Worm (Caenorhabditis elegans) whole organism, late embryonic: Measurements from ENCODE around the gene pqn-15.

Experiments used
- F13H6.1 ChIP-seq: sonication (generic microtip); optimal IDR thresholded peaks from 2 replicates; lab custom pipeline; 2016; ENCODE audit warnings: missing genetic modification characterization, missing compliant biosample characterization
- K02D7.2 ChIP-seq: sonication (generic microtip); optimal IDR thresholded peaks from 2 replicates; lab custom pipeline; 2017; ENCODE audit warnings: mild to moderate bottlenecking, missing genetic modification characterization, missing compliant biosample characterization
- ama-1 ChIP-seq: fragments of 150-350 bp; optimal IDR thresholded peaks from 2 replicates; lab custom pipeline; 2014
- ceh-14 ChIP-seq: sonication (generic microtip); optimal IDR thresholded peaks from 2 replicates; lab custom pipeline; 2016; ENCODE audit warnings: missing genotype, missing genetic modification characterization, missing compliant biosample characterization
- ceh-19 ChIP-seq: fragments of 200-800 bp; sonication (Bioruptor generic); optimal IDR thresholded peaks from 2 replicates; lab custom pipeline; 2018; ENCODE audit warnings: mild to moderate bottlenecking, missing genetic modification characterization, missing compliant biosample characterization
- ceh-2 ChIP-seq: sonication (generic microtip); optimal IDR thresholded peaks from 2 replicates; lab custom pipeline; 2016; ENCODE audit warnings: missing genotype, missing genetic modification characterization, missing compliant biosample characterization
- ceh-22 ChIP-seq: sonication (generic microtip); optimal IDR thresholded peaks from 2 replicates; lab custom pipeline; 2017; ENCODE audit warnings: missing biosample characterization, missing genetic modification characterization
- ceh-24 ChIP-seq: sonication (generic microtip); optimal IDR thresholded peaks from 2 replicates; lab custom pipeline; 2016; ENCODE audit warnings: mild to moderate bottlenecking, missing genetic modification characterization, missing compliant biosample characterization
- ceh-30 ChIP-seq: fragments of 150-350 bp; optimal IDR thresholded peaks from 2 replicates; lab custom pipeline; 2014; ENCODE audit warnings: missing biosample characterization, missing genetic modification characterization
- ceh-31 ChIP-seq: sonication (generic microtip); optimal IDR thresholded peaks from 2 replicates; lab custom pipeline; 2016; ENCODE audit warnings: missing genetic modification characterization, missing compliant biosample characterization
- ceh-45 ChIP-seq: fragments of 200-800 bp; sonication (Bioruptor generic); IDR thresholded peaks from 2 replicates; pipeline ENCODE4 v1.3.6; 2022; ENCODE audit warnings: missing genetic modification reagents, missing genetic modification characterization, missing compliant biosample characterization
- ceh-6 ChIP-seq: fragments of 200-800 bp; sonication (Bioruptor generic); optimal IDR thresholded peaks from 2 replicates; lab custom pipeline; 2018; ENCODE audit warnings: mild to moderate bottlenecking, missing genetic modification characterization, missing compliant biosample characterization
- ceh-9 ChIP-seq: sonication (generic microtip); optimal IDR thresholded peaks from 2 replicates; lab custom pipeline; 2016; ENCODE audit warnings: mild to moderate bottlenecking, missing genetic modification characterization, inconsistent platforms, missing compliant biosample characterization
- che-1 ChIP-seq: sonication (generic microtip); optimal IDR thresholded peaks from 2 replicates; lab custom pipeline; 2016; ENCODE audit warnings: mild to moderate bottlenecking, missing genetic modification characterization, missing compliant biosample characterization
- dve-1 ChIP-seq: sonication (generic microtip); optimal IDR thresholded peaks from 2 replicates; lab custom pipeline; 2017; ENCODE audit warnings: antibody characterized with exemption, mild to moderate bottlenecking, missing genetic modification characterization, missing compliant biosample characterization
- elt-2 ChIP-seq: sonication (generic microtip); optimal IDR thresholded peaks from 2 replicates; lab custom pipeline; 2016; ENCODE audit warnings: missing genetic modification reagents, missing genetic modification characterization, missing compliant biosample characterization
- ets-4 ChIP-seq: sonication (generic microtip); optimal IDR thresholded peaks from 2 replicates; lab custom pipeline; 2016; ENCODE audit warnings: missing genetic modification characterization, missing compliant biosample characterization
- eyg-1 ChIP-seq: sonication (generic microtip); optimal IDR thresholded peaks from 2 replicates; lab custom pipeline; 2016; ENCODE audit warnings: missing genotype, missing genetic modification characterization, missing compliant biosample characterization
- fax-1 ChIP-seq: sonication (generic microtip); optimal IDR thresholded peaks from 2 replicates; lab custom pipeline; 2016; ENCODE audit warnings: missing genotype, missing genetic modification characterization, missing compliant biosample characterization
- fkh-10 ChIP-seq: fragments of 150-350 bp; optimal IDR thresholded peaks from 2 replicates; lab custom pipeline; 2014; ENCODE audit warnings: missing biosample characterization, missing genetic modification reagents, missing genetic modification characterization
- fkh-6 ChIP-seq: sonication (generic microtip); optimal IDR thresholded peaks from 2 replicates; lab custom pipeline; 2016; ENCODE audit warnings: missing genetic modification characterization, missing compliant biosample characterization
- gmeb-2 ChIP-seq: sonication (generic microtip); optimal IDR thresholded peaks from 2 replicates; lab custom pipeline; 2016; ENCODE audit warnings: missing genetic modification characterization, inconsistent platforms, missing compliant biosample characterization
- hlh-13 ChIP-seq: fragments of 200-800 bp; sonication (Bioruptor generic); optimal IDR thresholded peaks from 2 replicates; lab custom pipeline; 2018; ENCODE audit warnings: mild to moderate bottlenecking, missing genetic modification characterization, missing compliant biosample characterization
- hlh-15 ChIP-seq: sonication (generic microtip); optimal IDR thresholded peaks from 2 replicates; lab custom pipeline; 2016; ENCODE audit warnings: missing genetic modification characterization, missing compliant biosample characterization
- hlh-30 ChIP-seq: sonication (generic microtip); optimal IDR thresholded peaks from 2 replicates; lab custom pipeline; 2017; ENCODE audit warnings: antibody characterized with exemption, missing genetic modification characterization, missing compliant biosample characterization; ENCODE audit not compliant: insufficient read depth
- hlh-8 ChIP-seq: sonication (generic microtip); optimal IDR thresholded peaks from 2 replicates; lab custom pipeline; 2016; ENCODE audit warnings: missing genotype, missing genetic modification characterization, missing compliant biosample characterization
- lin-11 ChIP-seq: fragments of 200-800 bp; sonication (Bioruptor generic); optimal IDR thresholded peaks from 2 replicates; lab custom pipeline; 2018; ENCODE audit warnings: mild to moderate bottlenecking, missing genetic modification characterization, missing compliant biosample characterization
- madf-2 ChIP-seq: sonication (generic microtip); optimal IDR thresholded peaks from 2 replicates; lab custom pipeline; 2017; ENCODE audit warnings: missing genetic modification characterization, missing compliant biosample characterization
- mec-3 ChIP-seq: sonication (generic microtip); optimal IDR thresholded peaks from 2 replicates; lab custom pipeline; 2016; ENCODE audit warnings: borderline replicate concordance, missing genetic modification characterization, missing compliant biosample characterization
- nhr-232 ChIP-seq: sonication (generic microtip); optimal IDR thresholded peaks from 2 replicates; lab custom pipeline; 2016; ENCODE audit warnings: missing genetic modification characterization, missing compliant biosample characterization
- odd-2 ChIP-seq: sonication (generic microtip); optimal IDR thresholded peaks from 2 replicates; lab custom pipeline; 2017; ENCODE audit warnings: antibody characterized with exemption, mild to moderate bottlenecking, missing genetic modification characterization, missing compliant biosample characterization
- pat-9 ChIP-seq: fragments of 200-800 bp; sonication (Bioruptor generic); optimal IDR thresholded peaks from 2 replicates; lab custom pipeline; 2018; ENCODE audit warnings: mild to moderate bottlenecking, missing genetic modification characterization, moderate library complexity, missing compliant biosample characterization
- pqm-1 ChIP-seq: sonication (generic microtip); optimal IDR thresholded peaks from 2 replicates; lab custom pipeline; 2016; ENCODE audit warnings: missing genetic modification characterization, missing compliant biosample characterization
- pros-1 ChIP-seq: fragments of 150-350 bp; optimal IDR thresholded peaks from 2 replicates; lab custom pipeline; 2014; ENCODE audit warnings: missing biosample characterization, missing genetic modification reagents, missing genetic modification characterization
- rnt-1 ChIP-seq: sonication (generic microtip); optimal IDR thresholded peaks from 2 replicates; lab custom pipeline; 2016; ENCODE audit warnings: missing genetic modification characterization, missing compliant biosample characterization
- sox-2 ChIP-seq: fragments of 200-800 bp; sonication (Bioruptor generic); IDR thresholded peaks from 2 replicates; pipeline ENCODE4 v1.3.6; 2022; ENCODE audit warnings: missing genetic modification reagents, missing genetic modification characterization, missing compliant biosample characterization
- sox-4 ChIP-seq: sonication (generic microtip); optimal IDR thresholded peaks from 2 replicates; lab custom pipeline; 2017; ENCODE audit warnings: mild to moderate bottlenecking, missing genetic modification characterization, inconsistent platforms, missing compliant biosample characterization
- syd-9 ChIP-seq: sonication (generic microtip); optimal IDR thresholded peaks from 2 replicates; lab custom pipeline; 2016; ENCODE audit warnings: mild to moderate bottlenecking, missing genetic modification characterization, moderate library complexity, missing compliant biosample characterization
- tbx-7 ChIP-seq: sonication (generic microtip); optimal IDR thresholded peaks from 2 replicates; lab custom pipeline; 2016; ENCODE audit warnings: missing genotype, missing genetic modification characterization, missing compliant biosample characterization
- ttx-3 ChIP-seq: sonication (generic microtip); optimal IDR thresholded peaks from 2 replicates; lab custom pipeline; 2016; ENCODE audit warnings: missing genetic modification reagents, missing genetic modification characterization, missing compliant biosample characterization
- zip-5 ChIP-seq: sonication (generic microtip); optimal IDR thresholded peaks from 2 replicates; lab custom pipeline; 2016; ENCODE audit warnings: missing genetic modification characterization, missing compliant biosample characterization

Gene pqn-15

DNA sequence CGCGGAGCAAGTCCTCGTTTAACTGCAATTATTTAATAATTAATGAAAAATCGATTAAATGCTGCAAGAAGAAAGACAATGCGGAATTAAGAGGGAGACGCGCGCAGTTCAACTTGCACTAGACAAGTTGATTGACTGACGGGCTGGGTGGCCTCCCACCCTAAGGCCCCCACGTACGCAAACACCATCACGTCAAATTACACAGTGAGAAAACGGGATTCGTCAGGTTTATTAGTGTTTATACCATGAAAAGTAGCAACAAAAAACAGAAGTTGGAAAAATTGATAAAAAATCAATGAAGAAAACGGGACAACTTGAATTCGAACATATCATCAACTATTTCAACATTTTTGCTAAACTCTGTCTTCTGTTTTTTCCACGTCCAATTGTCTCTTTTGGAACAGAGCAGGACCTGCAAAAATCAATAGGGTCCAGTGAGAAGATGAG, 821 bp upstream of the pqn-15 start (continued):
- TF ChIP-seq ceh-24 (no peak), eyg-1 (tag; lab: Kevin White, UChicago) (no peak), sox-4 (tag; lab: Kevin White, UChicago) (no peak), che-1 (tag; lab: Kevin White, UChicago) (no peak), mec-3 (tag; lab: Kevin White, UChicago) (no peak), syd-9 (tag; lab: Kevin White, UChicago) (no peak), ama-1 (lab: Kevin White, UChicago) (no peak), ceh-31 (tag; lab: Kevin White, UChicago) (peak; percentile 65), ceh-30 (tag; lab: Kevin White, UChicago) (no peak), nhr-232 (tag; lab: Kevin White, UChicago) (no peak), hlh-15 (tag; lab: Kevin White, UChicago) (no peak), fkh-10 (no peak), ceh-22 (tag; lab: Kevin White, UChicago) (no peak), ceh-2 (tag; lab: Kevin White, UChicago) (no peak), ceh-45 (GFP tag; lab: Robert Waterston, UW) (no peak), F13H6.1 (no peak), pros-1 (tag; lab: Kevin White, UChicago) (no peak), fkh-6 (tag; lab: Kevin White, UChicago) (no peak), pat-9 (tag; lab: Kevin White, UChicago) (no peak), rnt-1 (tag; lab: Kevin White, UChicago) (no peak), elt-2 (tag; lab: Kevin White, UChicago) (no peak), hlh-8 (tag; lab: Kevin White, UChicago) (no peak), ets-4 (tag; lab: Kevin White, UChicago) (no peak), hlh-13 (GFP tag; lab: Kevin White, UChicago) (no peak), hlh-30 (no peak), ttx-3 (tag; lab: Kevin White, UChicago) (peak; percentile 24), ceh-6 (GFP tag; lab: Kevin White, UChicago) (no peak), ceh-14 (tag; lab: Kevin White, UChicago) (peak; percentile 55), dve-1 (tag; lab: Kevin White, UChicago) (no peak), tbx-7 (tag; lab: Kevin White, UChicago) (no peak), ceh-9 (tag; lab: Kevin White, UChicago) (no peak), gmeb-2 (tag; lab: Kevin White, UChicago) (no peak)

DNA sequence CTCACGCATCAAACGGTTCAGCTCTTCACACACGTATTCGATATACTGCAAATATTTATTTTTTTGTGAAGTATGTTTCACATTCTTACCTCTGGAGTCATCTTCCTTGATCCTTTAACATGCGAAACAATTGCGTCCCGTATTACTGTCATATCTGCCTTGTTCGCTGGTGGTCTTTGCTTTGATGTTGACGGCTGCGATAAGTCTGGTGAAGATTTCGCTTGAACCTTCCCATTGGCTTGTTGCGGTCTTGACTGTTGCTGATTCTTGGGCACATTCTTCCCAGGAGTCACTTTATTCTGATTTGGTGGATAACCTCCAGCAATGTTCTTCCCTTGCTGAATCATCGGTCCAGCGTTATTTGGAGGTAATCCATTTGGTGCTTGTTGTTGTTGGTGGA, 3.6 kb downstream of the pqn-15 start:
- TF ChIP-seq madf-2 (tag; lab: Kevin White, UChicago) (no peak), K02D7.2 (tag; lab: Kevin White, UChicago) (no peak)

DNA sequence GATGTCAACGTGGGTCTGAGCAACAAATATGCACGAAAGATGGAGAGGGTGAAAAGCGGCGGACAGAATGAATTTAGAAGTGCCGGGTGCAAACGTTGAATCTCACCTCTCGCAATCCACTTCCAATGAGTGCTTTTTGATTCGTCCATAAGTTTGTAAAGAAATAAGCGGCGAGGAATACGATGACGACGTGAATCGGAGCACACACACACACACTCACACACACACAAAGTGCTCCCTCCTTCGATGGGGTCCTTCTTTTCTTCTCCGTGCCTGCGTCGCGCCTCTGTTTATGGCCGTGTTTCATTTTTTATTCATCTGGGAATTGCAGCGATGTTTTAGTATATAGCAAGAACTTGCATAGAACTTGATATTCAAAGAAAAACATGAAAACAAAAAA, 9.3 kb downstream of the pqn-15 start, which contains the start of gene paf-2:
TSS of gene paf-2 (minus strand) at position 290 of the 400 bp plus-strand sequence.
- no peak for TF ChIP-seq fax-1 (tag; lab: Kevin White, UChicago)
- TF ChIP-seq ceh-19 (GFP tag; lab: Kevin White, UChicago) = no peak
- no peak for TF ChIP-seq gmeb-2 (tag; lab: Kevin White, UChicago)
- no peak for TF ChIP-seq fkh-10
- TF ChIP-seq odd-2 = no peak
- no peak for TF ChIP-seq madf-2 (tag; lab: Kevin White, UChicago)
- no peak for TF ChIP-seq che-1 (tag; lab: Kevin White, UChicago)
- no peak for TF ChIP-seq hlh-30
- no peak for TF ChIP-seq zip-5
- TF ChIP-seq pqm-1 (tag; lab: Kevin White, UChicago) = no peak
- no peak for TF ChIP-seq pat-9 (tag; lab: Kevin White, UChicago)
- no peak for TF ChIP-seq tbx-7 (tag; lab: Kevin White, UChicago)
- TF ChIP-seq F13H6.1 = no peak
- TF ChIP-seq lin-11 (tag; lab: Kevin White, UChicago) = no peak
- no peak for TF ChIP-seq syd-9 (tag; lab: Kevin White, UChicago)
- no peak for TF ChIP-seq sox-4 (tag; lab: Kevin White, UChicago)
- TF ChIP-seq eyg-1 (tag; lab: Kevin White, UChicago) = no peak
- TF ChIP-seq sox-2 (GFP tag; lab: Robert Waterston, UW) = no peak
- TF ChIP-seq ceh-31 (tag; lab: Kevin White, UChicago) = no peak
